Fruit fly (Drosophila melanogaster) whole organism, embryonic: ENCODE results near the gene CG31459.

ENCODE experiments used
- Atf6 ChIP-seq: fragments of 200-800 bp; sonication (Bioruptor generic); IDR thresholded peaks from 2 replicates; pipeline ENCODE4 v1.3.6; 2022; ENCODE audit warnings: missing biosample characterization, missing genetic modification characterization
- CG10274 ChIP-seq: fragments of 200-800 bp; sonication (Bioruptor generic); optimal IDR thresholded peaks from 3 replicates; lab custom pipeline; 2017; ENCODE audit warnings: missing biosample characterization, mild to moderate bottlenecking, missing genetic modification characterization
- CG10979 ChIP-seq: fragments of 200-800 bp; sonication (Bioruptor generic); optimal IDR thresholded peaks from 2 replicates; lab custom pipeline; 2018; ENCODE audit warnings: missing biosample characterization, mild to moderate bottlenecking, missing genetic modification characterization, moderate library complexity
- CG11247 ChIP-seq: fragments of 200-800 bp; sonication (Bioruptor generic); IDR thresholded peaks from 2 replicates; pipeline ENCODE4 v1.3.6; 2022; ENCODE audit warnings: missing biosample characterization, missing genetic modification characterization
- CG11456 ChIP-seq: fragments of 200-800 bp; sonication (Bioruptor generic); IDR thresholded peaks from 3 replicates; pipeline ENCODE4 v1.3.6; 2022; ENCODE audit warnings: missing biosample characterization, missing genetic modification characterization
- CG11560 ChIP-seq: fragments of 200-800 bp; sonication (Bioruptor generic); IDR thresholded peaks from 3 replicates; pipeline ENCODE4 v1.3.6; 2022; ENCODE audit warnings: missing biosample characterization, missing genetic modification characterization
- CG11723 ChIP-seq: fragments of 200-800 bp; sonication (Bioruptor generic); optimal IDR thresholded peaks from 2 replicates; lab custom pipeline; 2017; ENCODE audit warnings: missing biosample characterization, mild to moderate bottlenecking, missing genetic modification characterization
- CG12219 ChIP-seq: fragments of 200-800 bp; sonication (Bioruptor generic); optimal IDR thresholded peaks from 3 replicates; lab custom pipeline; 2018; ENCODE audit warnings: missing biosample characterization, mild to moderate bottlenecking, missing genetic modification characterization
- CG13287 ChIP-seq: fragments of 200-800 bp; sonication (Bioruptor generic); IDR thresholded peaks from 2 replicates; pipeline ENCODE4 v1.3.6; 2022; ENCODE audit warnings: missing biosample characterization, missing genetic modification characterization; ENCODE audit not compliant: partially characterized antibody
- CG14014 ChIP-seq: fragments of 200-800 bp; sonication (Bioruptor generic); IDR thresholded peaks from 2 replicates; pipeline ENCODE4 v1.3.6; 2022; ENCODE audit warnings: missing biosample characterization, missing genetic modification characterization
- CG15073 ChIP-seq: fragments of 200-800 bp; sonication (Bioruptor generic); optimal IDR thresholded peaks from 2 replicates; lab custom pipeline; 2016; ENCODE audit warnings: missing biosample characterization, missing genetic modification characterization
- CG15601 ChIP-seq: fragments of 200-800 bp; sonication (Bioruptor generic); optimal IDR thresholded peaks from 3 replicates; lab custom pipeline; 2019; ENCODE audit warnings: missing biosample characterization, mild to moderate bottlenecking, missing genetic modification characterization, moderate library complexity
- CG17912 ChIP-seq: fragments of 200-800 bp; sonication (Bioruptor generic); optimal IDR thresholded peaks from 2 replicates; lab custom pipeline; 2018; ENCODE audit warnings: missing biosample characterization, mild to moderate bottlenecking, missing genetic modification characterization
- CG18764 ChIP-seq: fragments of 200-800 bp; sonication (Bioruptor generic); optimal IDR thresholded peaks from 3 replicates; lab custom pipeline; 2016; ENCODE audit warnings: missing biosample characterization, missing genetic modification characterization
- CG2202 ChIP-seq: fragments of 200-800 bp; sonication (Bioruptor generic); optimal IDR thresholded peaks from 2 replicates; lab custom pipeline; 2018; ENCODE audit warnings: missing biosample characterization, mild to moderate bottlenecking, missing genetic modification characterization
- CG2678 ChIP-seq: fragments of 200-800 bp; sonication (Bioruptor generic); optimal IDR thresholded peaks from 3 replicates; lab custom pipeline; 2019; ENCODE audit warnings: missing biosample characterization, mild to moderate bottlenecking, missing genetic modification characterization, moderate library complexity
- CG2712 ChIP-seq: fragments of 200-800 bp; optimal IDR thresholded peaks from 3 replicates; lab custom pipeline; 2019; ENCODE audit warnings: missing biosample characterization, mild to moderate bottlenecking, missing genetic modification characterization, moderate library complexity
- CG31365 ChIP-seq: fragments of 200-800 bp; sonication (Bioruptor generic); optimal IDR thresholded peaks from 2 replicates; lab custom pipeline; 2018; ENCODE audit warnings: missing biosample characterization, mild to moderate bottlenecking, missing genetic modification characterization
- CG31388 ChIP-seq: fragments of 200-800 bp; sonication (Bioruptor generic); optimal IDR thresholded peaks from 2 replicates; lab custom pipeline; 2016; ENCODE audit warnings: missing biosample characterization, missing genetic modification characterization
- CG33557 ChIP-seq: fragments of 200-800 bp; sonication (Bioruptor generic); optimal IDR thresholded peaks from 2 replicates; lab custom pipeline; 2019; ENCODE audit warnings: missing biosample characterization, mild to moderate bottlenecking, missing genetic modification characterization, moderate library complexity
- CG4328 ChIP-seq: fragments of 200-800 bp; sonication (Bioruptor generic); optimal IDR thresholded peaks from 3 replicates; lab custom pipeline; 2017; ENCODE audit warnings: missing biosample characterization, missing genetic modification reagents, missing genetic modification characterization
- CG6272 ChIP-seq: fragments of 200-800 bp; sonication (Bioruptor generic); IDR thresholded peaks from 2 replicates; pipeline ENCODE4 v1.3.6; 2022; ENCODE audit warnings: missing biosample characterization, missing genetic modification characterization
- CG6813 ChIP-seq: fragments of 200-800 bp; sonication (Bioruptor generic); optimal IDR thresholded peaks from 2 replicates; lab custom pipeline; 2017; ENCODE audit warnings: missing biosample characterization, missing genetic modification characterization, mild to moderate bottlenecking, moderate library complexity, missing genetic modification reagents
- CG7786 ChIP-seq: fragments of 200-800 bp; sonication (Bioruptor generic); optimal IDR thresholded peaks from 2 replicates; lab custom pipeline; 2016; ENCODE audit warnings: missing biosample characterization, missing genetic modification characterization
- CG8359 ChIP-seq: fragments of 200-800 bp; sonication (Bioruptor generic); optimal IDR thresholded peaks from 2 replicates; lab custom pipeline; 2017; ENCODE audit warnings: missing biosample characterization, mild to moderate bottlenecking, missing genetic modification characterization, borderline replicate concordance
- CG8478 ChIP-seq: fragments of >200 bp; optimal IDR thresholded peaks from 2 replicates; lab custom pipeline; 2018
- CG9437 ChIP-seq: fragments of 200-800 bp; sonication (Bioruptor generic); optimal IDR thresholded peaks from 2 replicates; lab custom pipeline; 2018; ENCODE audit warnings: missing biosample characterization, mild to moderate bottlenecking, missing genetic modification characterization
- CG9727 ChIP-seq: fragments of 200-800 bp; sonication (Bioruptor generic); optimal IDR thresholded peaks from 3 replicates; lab custom pipeline; 2017; ENCODE audit warnings: missing biosample characterization, mild to moderate bottlenecking, missing genetic modification characterization
- CG9797 ChIP-seq: fragments of 200-800 bp; sonication (Bioruptor generic); optimal IDR thresholded peaks from 3 replicates; lab custom pipeline; 2018; ENCODE audit warnings: missing biosample characterization, mild to moderate bottlenecking, missing genetic modification characterization
- CHES-1-like ChIP-seq: fragments of 200-800 bp; sonication (Bioruptor generic); optimal IDR thresholded peaks from 2 replicates; lab custom pipeline; 2016; ENCODE audit warnings: missing biosample characterization, missing genetic modification characterization
- Camta ChIP-seq: fragments of 200-800 bp; sonication (Bioruptor generic); optimal IDR thresholded peaks from 2 replicates; lab custom pipeline; 2016; ENCODE audit warnings: missing biosample characterization, missing genetic modification characterization
- Dp ChIP-seq: fragments of 200-800 bp; sonication (Bioruptor generic); optimal IDR thresholded peaks from 2 replicates; lab custom pipeline; 2018; ENCODE audit warnings: missing biosample characterization, mild to moderate bottlenecking, missing genetic modification characterization, moderate library complexity
- Drgx ChIP-seq: fragments of 200-800 bp; sonication (Bioruptor generic); IDR thresholded peaks from 2 replicates; pipeline ENCODE4 v1.3.6; 2022; ENCODE audit warnings: missing biosample characterization, missing genetic modification characterization
- Eip74EF ChIP-seq, 2 experiments: fragments of 200-800 bp in 1 of 2; fragments of >200 bp in 1 of 2; sonication (Bioruptor generic) in 1 of 2; optimal IDR thresholded peaks; 2 replicates each; lab custom pipeline; 2017 to 2019; ENCODE audit warnings: missing biosample characterization in 2 of 2, missing genetic modification characterization in 2 of 2, mild to moderate bottlenecking in 1 of 2, moderate library complexity in 1 of 2
- Elba2 ChIP-seq: fragments of 200-800 bp; sonication (Bioruptor generic); optimal IDR thresholded peaks from 3 replicates; lab custom pipeline; 2016; ENCODE audit warnings: missing biosample characterization, missing genetic modification characterization
- Hr39 ChIP-seq: fragments of >200 bp; optimal IDR thresholded peaks from 2 replicates; lab custom pipeline; 2017
- Hr51 ChIP-seq, 2 experiments: fragments of 200-800 bp; sonication (Bioruptor generic); optimal IDR thresholded peaks; 2 replicates in 1 of 2; 3 replicates in 1 of 2; lab custom pipeline; 2016 to 2018; ENCODE audit warnings: missing biosample characterization in 2 of 2, missing genetic modification characterization in 2 of 2, mild to moderate bottlenecking in 1 of 2, moderate library complexity in 1 of 2
- Lhr ChIP-seq: fragments of 200-800 bp; sonication (Bioruptor generic); optimal IDR thresholded peaks from 3 replicates; lab custom pipeline; 2017; ENCODE audit warnings: mild to moderate bottlenecking, missing biosample characterization, missing genetic modification reagents, missing genetic modification characterization
- YL-1 ChIP-seq: fragments of 200-800 bp; sonication (Bioruptor generic); optimal IDR thresholded peaks from 3 replicates; lab custom pipeline; 2017; ENCODE audit warnings: missing biosample characterization, mild to moderate bottlenecking, missing genetic modification characterization
- ac ChIP-seq: fragments of 200-800 bp; sonication (Bioruptor generic); optimal IDR thresholded peaks from 3 replicates; lab custom pipeline; 2017; ENCODE audit warnings: missing biosample characterization, mild to moderate bottlenecking, missing genetic modification characterization
- corto ChIP-seq: fragments of 200-800 bp; sonication (Bioruptor generic); optimal IDR thresholded peaks from 2 replicates; lab custom pipeline; 2016; ENCODE audit warnings: missing biosample characterization, mild to moderate bottlenecking, missing genetic modification characterization, moderate library complexity
- croc ChIP-seq: fragments of 200-800 bp; sonication (Bioruptor generic); conservative IDR thresholded peaks from 3 replicates; pipeline ENCODE4 v1.3.6; 2022; ENCODE audit warnings: missing biosample characterization, missing genetic modification characterization
- danr ChIP-seq: fragments of 200-800 bp; sonication (Bioruptor generic); IDR thresholded peaks from 2 replicates; pipeline ENCODE4 v1.3.6; 2022; ENCODE audit warnings: missing biosample characterization, missing genetic modification characterization
- exex ChIP-seq: fragments of 200-800 bp; sonication (Bioruptor generic); optimal IDR thresholded peaks from 4 replicates; lab custom pipeline; 2018; ENCODE audit warnings: missing biosample characterization, mild to moderate bottlenecking, missing genetic modification characterization, moderate library complexity
- fd3F ChIP-seq: fragments of 200-800 bp; sonication (Bioruptor generic); optimal IDR thresholded peaks from 2 replicates; lab custom pipeline; 2018; ENCODE audit warnings: missing biosample characterization, mild to moderate bottlenecking, missing genetic modification characterization, moderate library complexity
- hkb ChIP-seq, 2 experiments: fragments of 200-800 bp in 1 of 2; fragments of >200 bp in 1 of 2; sonication (Bioruptor generic) in 1 of 2; IDR thresholded peaks in 1 of 2; optimal IDR thresholded peaks in 1 of 2; 2 replicates each; pipeline versions ENCODE4 v1.3.6 to Lab custom; 2017 to 2022; ENCODE audit warnings: missing biosample characterization in 1 of 2, missing genetic modification characterization in 1 of 2
- ken ChIP-seq: fragments of 200-800 bp; sonication (Bioruptor generic); IDR thresholded peaks from 3 replicates; pipeline ENCODE4 v1.3.6; 2022; ENCODE audit warnings: missing biosample characterization, missing genetic modification characterization
- klu ChIP-seq: fragments of 200-800 bp; sonication (Bioruptor generic); IDR thresholded peaks from 2 replicates; pipeline ENCODE4 v1.3.6; 2022; ENCODE audit warnings: missing biosample characterization, missing genetic modification characterization
- ranshi ChIP-seq: fragments of 200-800 bp; sonication (Bioruptor generic); IDR thresholded peaks from 2 replicates; pipeline ENCODE4 v1.3.6; 2022; ENCODE audit warnings: missing biosample characterization, missing genetic modification characterization
- sens ChIP-seq: fragments of 200-800 bp; sonication (Bioruptor generic); peaks from one replicate; lab custom pipeline; 2016; ENCODE audit warnings: missing biosample characterization, missing genetic modification characterization
- slbo ChIP-seq: fragments of 200-800 bp; sonication (Bioruptor generic); IDR thresholded peaks from 2 replicates; pipeline ENCODE4 v1.3.6; 2022; ENCODE audit warnings: missing biosample characterization, missing genetic modification characterization
- tna ChIP-seq: fragments of 200-800 bp; sonication (Bioruptor generic); IDR thresholded peaks from 2 replicates; pipeline ENCODE4 v1.3.6; 2022; ENCODE audit warnings: missing biosample characterization, missing genetic modification characterization; ENCODE audit not compliant: partially characterized antibody

The CG31459 gene

DNA sequence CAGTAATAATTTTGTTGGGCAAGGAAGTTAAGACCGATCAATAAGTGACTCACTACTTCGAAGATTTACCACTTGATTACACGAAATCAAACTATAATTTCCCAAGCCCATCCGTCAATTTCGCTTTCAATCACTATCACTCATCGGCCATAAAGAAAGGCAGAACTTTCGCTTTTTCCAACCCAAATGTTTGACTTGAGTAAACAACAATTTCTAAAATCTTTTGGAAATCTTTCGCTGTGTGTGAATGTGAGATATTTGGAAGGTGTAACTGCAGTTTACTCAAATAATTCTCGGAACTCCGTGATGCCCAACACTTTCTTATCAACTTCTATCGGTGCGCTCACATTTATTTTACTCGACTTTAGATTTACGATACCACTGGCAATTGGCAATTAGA is 18.5 kb upstream of the CG31459 start (continued):
- TF ChIP-seq fd3F, result no peak
- no peak for TF ChIP-seq Hr51 (GFP tag; optimal IDR thresholded peaks at IDR 0.05; lab: Kevin White, UChicago)
- no peak for TF ChIP-seq tna (GFP tag; lab: Robert Waterston, UW)
- TF ChIP-seq slbo, result no peak
- TF ChIP-seq CG11247 (GFP tag; lab: Robert Waterston, UW), result no peak
- TF ChIP-seq CG10979 (tag; lab: Kevin White, UChicago), result no peak
- TF ChIP-seq exex (tag; lab: Kevin White, UChicago), result no peak
- no peak for TF ChIP-seq corto (GFP tag; lab: Kevin White, UChicago)
- peak; percentile 17 for TF ChIP-seq CG2202
- TF ChIP-seq CG9797 (GFP tag; lab: Kevin White, UChicago), result no peak
- no peak for TF ChIP-seq CG10274 (GFP tag; lab: Kevin White, UChicago)
- peak; percentile 48 for TF ChIP-seq CG33557
- TF ChIP-seq CG6813, result peak; percentile 29
- TF ChIP-seq ken, result no peak
- no peak for TF ChIP-seq Drgx
- TF ChIP-seq CG8478 (lab: Kevin White, UChicago), result no peak
- no peak for TF ChIP-seq CG2712
- no peak for TF ChIP-seq Dp (GFP tag; lab: Kevin White, UChicago)
- no peak for TF ChIP-seq CG31365 (tag; lab: Kevin White, UChicago)
- TF ChIP-seq ac (GFP tag; lab: Kevin White, UChicago), result no peak
- no peak for TF ChIP-seq CG9727
- TF ChIP-seq CG6272 (GFP tag; lab: Robert Waterston, UW), result no peak
- TF ChIP-seq CG4328, result no peak
- TF ChIP-seq CG7786, result no peak
- TF ChIP-seq CG11560, result no peak
- TF ChIP-seq danr, result no peak
- TF ChIP-seq croc (GFP tag; lab: Robert Waterston, UW), result no peak
- TF ChIP-seq CG8359 (GFP tag; lab: Kevin White, UChicago), result peak; percentile 20
- TF ChIP-seq CG31388, result no peak
- TF ChIP-seq hkb (optimal IDR thresholded peaks at IDR 0.05; lab: Kevin White, UChicago), result no peak
- TF ChIP-seq hkb (GFP tag; IDR thresholded peaks at IDR 0.05; lab: Robert Waterston, UW), result no peak
- TF ChIP-seq CG18764 (GFP tag; lab: Kevin White, UChicago), result no peak
- TF ChIP-seq YL-1 (GFP tag; lab: Kevin White, UChicago), result no peak
- no peak for TF ChIP-seq Lhr (GFP tag; lab: Kevin White, UChicago)
- TF ChIP-seq CG14014, result no peak
- no peak for TF ChIP-seq CHES-1-like
- TF ChIP-seq Elba2, result no peak
- no peak for TF ChIP-seq Camta (GFP tag; lab: Kevin White, UChicago)
- peak; percentile 26 for TF ChIP-seq CG12219 (GFP tag; lab: Kevin White, UChicago)
- TF ChIP-seq ranshi (GFP tag; lab: Robert Waterston, UW), result no peak
- TF ChIP-seq klu (GFP tag; lab: Robert Waterston, UW), result no peak
- TF ChIP-seq Atf6 (GFP tag; lab: Robert Waterston, UW), result no peak
- no peak for TF ChIP-seq Hr39 (lab: Kevin White, UChicago)
- no peak for TF ChIP-seq sens
- no peak for TF ChIP-seq CG17912 (GFP tag; lab: Kevin White, UChicago)
- TF ChIP-seq CG15601 (tag; lab: Kevin White, UChicago), result peak; percentile 57
- TF ChIP-seq CG2678 (tag; lab: Kevin White, UChicago), result peak; percentile 22
- TF ChIP-seq CG9437 (GFP tag; lab: Kevin White, UChicago), result no peak
- TF ChIP-seq CG11723 (GFP tag; lab: Kevin White, UChicago), result no peak
- no peak for TF ChIP-seq Eip74EF (GFP tag; optimal IDR thresholded peaks at IDR 0.05; lab: Kevin White, UChicago)
- TF ChIP-seq CG13287 (GFP tag; lab: Robert Waterston, UW), result no peak
- no peak for TF ChIP-seq CG11456 (GFP tag; lab: Robert Waterston, UW)
- no peak for TF ChIP-seq CG15073 (GFP tag; lab: Kevin White, UChicago)
